Fruit fly (Drosophila melanogaster) whole organism, embryonic: Measurements from ENCODE around the gene alpha-Est7.

Experiments used
- B-H1 ChIP-seq: fragments of 200-800 bp; sonication (Bioruptor generic); IDR thresholded peaks from 3 replicates; pipeline ENCODE4 v1.3.6; 2022; ENCODE audit warnings: missing biosample characterization, missing genetic modification characterization
- CG10543 ChIP-seq: fragments of 200-800 bp; sonication (Bioruptor generic); optimal IDR thresholded peaks from 3 replicates; lab custom pipeline; 2017; ENCODE audit warnings: missing biosample characterization, mild to moderate bottlenecking, missing genetic modification characterization, moderate library complexity
- CG10565 ChIP-seq: fragments of 200-800 bp; sonication (Bioruptor generic); optimal IDR thresholded peaks from 3 replicates; lab custom pipeline; 2016; ENCODE audit warnings: missing biosample characterization, mild to moderate bottlenecking, missing genetic modification characterization
- CG10654 ChIP-seq: fragments of 200-800 bp; sonication (Bioruptor generic); optimal IDR thresholded peaks from 2 replicates; lab custom pipeline; 2016; ENCODE audit warnings: missing biosample characterization, missing genetic modification characterization
- CG11247 ChIP-seq: fragments of 200-800 bp; sonication (Bioruptor generic); IDR thresholded peaks from 2 replicates; pipeline ENCODE4 v1.3.6; 2022; ENCODE audit warnings: missing biosample characterization, missing genetic modification characterization
- CG11696 ChIP-seq: fragments of 200-800 bp; sonication (Bioruptor generic); IDR thresholded peaks from 2 replicates; pipeline ENCODE4 v1.3.6; 2022; ENCODE audit warnings: missing biosample characterization, missing genetic modification characterization
- CG12236 ChIP-seq: fragments of 200-800 bp; sonication (Bioruptor generic); optimal IDR thresholded peaks from 2 replicates; lab custom pipeline; 2016; ENCODE audit warnings: missing biosample characterization, missing genetic modification characterization
- CG14860 ChIP-seq: fragments of 200-800 bp; sonication (Bioruptor generic); IDR thresholded peaks from 3 replicates; pipeline ENCODE4 v1.3.6; 2022; ENCODE audit warnings: missing biosample characterization, missing genetic modification characterization; ENCODE audit not compliant: partially characterized antibody
- CG15073 ChIP-seq: fragments of 200-800 bp; sonication (Bioruptor generic); optimal IDR thresholded peaks from 2 replicates; lab custom pipeline; 2016; ENCODE audit warnings: missing biosample characterization, missing genetic modification characterization
- CG15479 ChIP-seq: fragments of 200-800 bp; sonication (Bioruptor generic); optimal IDR thresholded peaks from 3 replicates; lab custom pipeline; 2019; ENCODE audit warnings: missing biosample characterization, mild to moderate bottlenecking, missing genetic modification characterization, moderate library complexity
- CG18011 ChIP-seq: fragments of 200-800 bp; sonication (Bioruptor generic); optimal IDR thresholded peaks from 2 replicates; lab custom pipeline; 2017; ENCODE audit warnings: missing biosample characterization, missing genetic modification characterization, mild to moderate bottlenecking, moderate library complexity, missing genotype
- CG2116 ChIP-seq: fragments of 200-800 bp; sonication (Bioruptor generic); optimal IDR thresholded peaks from 3 replicates; lab custom pipeline; 2018; ENCODE audit warnings: missing biosample characterization, mild to moderate bottlenecking, missing genetic modification characterization
- CG30403 ChIP-seq: fragments of 200-800 bp; sonication (Bioruptor generic); optimal IDR thresholded peaks from 3 replicates; lab custom pipeline; 2016; ENCODE audit warnings: missing biosample characterization, missing genetic modification characterization
- CG31224 ChIP-seq: fragments of 200-800 bp; sonication (Bioruptor generic); IDR thresholded peaks from 2 replicates; pipeline ENCODE4 v1.3.6; 2022; ENCODE audit warnings: missing biosample characterization, missing genetic modification characterization
- CG3163 ChIP-seq: fragments of 200-800 bp; sonication (Bioruptor generic); optimal IDR thresholded peaks from 3 replicates; lab custom pipeline; 2016; ENCODE audit warnings: missing biosample characterization, missing genetic modification characterization
- CG32532 ChIP-seq: fragments of 200-800 bp; sonication (Bioruptor generic); IDR thresholded peaks from 2 replicates; pipeline ENCODE4 v1.3.6; 2022; ENCODE audit warnings: missing biosample characterization, missing genetic modification characterization
- CG42726 ChIP-seq: fragments of 200-800 bp; sonication (Bioruptor generic); IDR thresholded peaks from 2 replicates; pipeline ENCODE4 v1.3.6; 2022; ENCODE audit warnings: missing biosample characterization, missing genetic modification characterization; ENCODE audit not compliant: partially characterized antibody
- CG4820 ChIP-seq: fragments of 200-800 bp; sonication (Bioruptor generic); optimal IDR thresholded peaks from 3 replicates; lab custom pipeline; 2016; ENCODE audit warnings: missing biosample characterization, missing genetic modification characterization
- CG7271 ChIP-seq: fragments of 200-800 bp; sonication (Bioruptor generic); optimal IDR thresholded peaks from 2 replicates; lab custom pipeline; 2018; ENCODE audit warnings: missing biosample characterization, mild to moderate bottlenecking, missing genetic modification characterization, moderate library complexity
- CG9437 ChIP-seq: fragments of 200-800 bp; sonication (Bioruptor generic); optimal IDR thresholded peaks from 2 replicates; lab custom pipeline; 2018; ENCODE audit warnings: missing biosample characterization, mild to moderate bottlenecking, missing genetic modification characterization
- Dip3 ChIP-seq: fragments of 200-800 bp; sonication (Bioruptor generic); optimal IDR thresholded peaks from 3 replicates; lab custom pipeline; 2016; ENCODE audit warnings: missing biosample characterization, missing genetic modification characterization
- H15 ChIP-seq: fragments of 200-800 bp; sonication (Bioruptor generic); IDR thresholded peaks from 3 replicates; pipeline ENCODE4 v1.3.6; 2022; ENCODE audit warnings: missing biosample characterization, missing genetic modification characterization
- Hand ChIP-seq: fragments of 200-800 bp; sonication (Bioruptor generic); optimal IDR thresholded peaks from 2 replicates; lab custom pipeline; 2017; ENCODE audit warnings: mild to moderate bottlenecking, missing biosample characterization, missing genetic modification reagents, missing genetic modification characterization
- Mes4 ChIP-seq: fragments of 200-800 bp; sonication (Bioruptor generic); optimal IDR thresholded peaks from 2 replicates; lab custom pipeline; 2016; ENCODE audit warnings: missing biosample characterization, missing genetic modification characterization
- Stat92E ChIP-seq, 3 experiments: fragments of >200 bp in 2 of 3; fragments of 200-800 bp in 1 of 3; sonication (Bioruptor generic) in 1 of 3; optimal IDR thresholded peaks; 2 replicates each; lab custom pipeline; 2017 to 2019; ENCODE audit warnings: missing biosample characterization in 3 of 3, missing genetic modification characterization in 3 of 3, mild to moderate bottlenecking in 1 of 3, moderate library complexity in 1 of 3
- Xbp1 ChIP-seq: fragments of 200-800 bp; sonication (Bioruptor generic); optimal IDR thresholded peaks from 3 replicates; lab custom pipeline; 2016; ENCODE audit warnings: missing biosample characterization, mild to moderate bottlenecking, missing genetic modification characterization
- ac ChIP-seq: fragments of 200-800 bp; sonication (Bioruptor generic); optimal IDR thresholded peaks from 3 replicates; lab custom pipeline; 2017; ENCODE audit warnings: missing biosample characterization, mild to moderate bottlenecking, missing genetic modification characterization
- aop ChIP-seq: fragments of 200-800 bp; sonication (Bioruptor generic); IDR thresholded peaks from 2 replicates; pipeline ENCODE4 v1.3.6; 2022; ENCODE audit warnings: missing biosample characterization, missing genetic modification characterization
- bab2 ChIP-seq: fragments of 200-800 bp; sonication (Bioruptor generic); optimal IDR thresholded peaks from 2 replicates; lab custom pipeline; 2016; ENCODE audit warnings: missing biosample characterization, missing genetic modification characterization
- bigmax ChIP-seq: fragments of 200-800 bp; sonication (Bioruptor generic); optimal IDR thresholded peaks from 2 replicates; lab custom pipeline; 2018; ENCODE audit warnings: missing biosample characterization, mild to moderate bottlenecking, missing genetic modification characterization
- br ChIP-seq: fragments of >200 bp; optimal IDR thresholded peaks from 2 replicates; lab custom pipeline; 2017
- bsh ChIP-seq, 2 experiments: fragments of 200-800 bp; sonication (Bioruptor generic); optimal IDR thresholded peaks; 2 replicates each; lab custom pipeline; 2017 to 2018; ENCODE audit warnings: mild to moderate bottlenecking in 2 of 2, missing biosample characterization in 2 of 2, missing genetic modification characterization in 2 of 2, moderate library complexity in 1 of 2
- h ChIP-seq: fragments of >200 bp; optimal IDR thresholded peaks from 2 replicates; lab custom pipeline; 2017
- insv ChIP-seq, 2 experiments: fragments of 200-800 bp; sonication (Bioruptor generic); optimal IDR thresholded peaks; 3 replicates each; lab custom pipeline; 2016 to 2018; ENCODE audit warnings: missing biosample characterization in 2 of 2, missing genetic modification characterization in 2 of 2
- klu ChIP-seq: fragments of 200-800 bp; sonication (Bioruptor generic); IDR thresholded peaks from 2 replicates; pipeline ENCODE4 v1.3.6; 2022; ENCODE audit warnings: missing biosample characterization, missing genetic modification characterization
- knrl ChIP-seq: fragments of 200-800 bp; sonication (Bioruptor generic); IDR thresholded peaks from 3 replicates; pipeline ENCODE4 v1.3.6; 2022; ENCODE audit warnings: missing biosample characterization, missing genetic modification characterization; ENCODE audit not compliant: partially characterized antibody
- lilli ChIP-seq: fragments of 200-800 bp; sonication (Bioruptor generic); optimal IDR thresholded peaks from 3 replicates; lab custom pipeline; 2016; ENCODE audit warnings: missing biosample characterization, missing genetic modification characterization
- mirr ChIP-seq: fragments of 200-800 bp; sonication (Bioruptor generic); optimal IDR thresholded peaks from 3 replicates; lab custom pipeline; 2018; ENCODE audit warnings: missing biosample characterization, mild to moderate bottlenecking, missing genetic modification characterization
- nerfin-1 ChIP-seq: fragments of 200-800 bp; sonication (Bioruptor generic); optimal IDR thresholded peaks from 3 replicates; lab custom pipeline; 2019; ENCODE audit warnings: missing biosample characterization, mild to moderate bottlenecking, missing genetic modification characterization, moderate library complexity
- nom ChIP-seq: fragments of 200-800 bp; sonication (Bioruptor generic); optimal IDR thresholded peaks from 2 replicates; lab custom pipeline; 2017; ENCODE audit warnings: missing biosample characterization, missing genetic modification characterization, mild to moderate bottlenecking, moderate library complexity, missing genetic modification reagents
- odd ChIP-seq: fragments of 200-800 bp; sonication (Bioruptor generic); optimal IDR thresholded peaks from 2 replicates; lab custom pipeline; 2017; ENCODE audit warnings: missing biosample characterization, mild to moderate bottlenecking, missing genetic modification characterization
- phol ChIP-seq: fragments of 200-800 bp; sonication (Bioruptor generic); optimal IDR thresholded peaks from 3 replicates; lab custom pipeline; 2018; ENCODE audit warnings: missing biosample characterization, mild to moderate bottlenecking, missing genetic modification characterization, moderate library complexity
- psq ChIP-seq: fragments of 200-800 bp; sonication (Bioruptor generic); optimal IDR thresholded peaks from 2 replicates; lab custom pipeline; 2017; ENCODE audit warnings: missing biosample characterization, missing genetic modification characterization
- row ChIP-seq: fragments of 200-800 bp; sonication (Bioruptor generic); IDR thresholded peaks from 3 replicates; pipeline ENCODE4 v1.3.6; 2022; ENCODE audit warnings: missing biosample characterization, missing genetic modification characterization
- run ChIP-seq: fragments of 200-800 bp; sonication (Bioruptor generic); optimal IDR thresholded peaks from 3 replicates; lab custom pipeline; 2018; ENCODE audit warnings: missing biosample characterization, mild to moderate bottlenecking, missing genetic modification characterization
- salm ChIP-seq: fragments of 200-800 bp; sonication (Bioruptor generic); optimal IDR thresholded peaks from 2 replicates; lab custom pipeline; 2018; ENCODE audit warnings: missing biosample characterization, mild to moderate bottlenecking, missing genetic modification characterization
- seq ChIP-seq: fragments of 200-800 bp; sonication (Bioruptor generic); IDR thresholded peaks from 2 replicates; pipeline ENCODE4 v1.3.6; 2022; ENCODE audit warnings: missing biosample characterization, missing genetic modification characterization
- slbo ChIP-seq: fragments of 200-800 bp; sonication (Bioruptor generic); IDR thresholded peaks from 2 replicates; pipeline ENCODE4 v1.3.6; 2022; ENCODE audit warnings: missing biosample characterization, missing genetic modification characterization
- sug ChIP-seq: fragments of 200-800 bp; optimal IDR thresholded peaks from 2 replicates; lab custom pipeline; 2019; ENCODE audit warnings: missing biosample characterization, mild to moderate bottlenecking, missing genetic modification characterization, moderate library complexity
- wek ChIP-seq: fragments of 200-800 bp; sonication (Bioruptor generic); optimal IDR thresholded peaks from 3 replicates; lab custom pipeline; 2018; ENCODE audit warnings: missing biosample characterization, mild to moderate bottlenecking, missing genetic modification characterization, moderate library complexity
- z ChIP-seq: fragments of 200-800 bp; sonication (Bioruptor generic); IDR thresholded peaks from 3 replicates; pipeline ENCODE4 v1.3.6; 2022; ENCODE audit warnings: missing biosample characterization, missing genetic modification characterization
- zf30C ChIP-seq: fragments of 200-800 bp; sonication (Bioruptor generic); optimal IDR thresholded peaks from 3 replicates; lab custom pipeline; 2018; ENCODE audit warnings: missing biosample characterization, mild to moderate bottlenecking, missing genetic modification characterization

The alpha-Est7 gene

DNA sequence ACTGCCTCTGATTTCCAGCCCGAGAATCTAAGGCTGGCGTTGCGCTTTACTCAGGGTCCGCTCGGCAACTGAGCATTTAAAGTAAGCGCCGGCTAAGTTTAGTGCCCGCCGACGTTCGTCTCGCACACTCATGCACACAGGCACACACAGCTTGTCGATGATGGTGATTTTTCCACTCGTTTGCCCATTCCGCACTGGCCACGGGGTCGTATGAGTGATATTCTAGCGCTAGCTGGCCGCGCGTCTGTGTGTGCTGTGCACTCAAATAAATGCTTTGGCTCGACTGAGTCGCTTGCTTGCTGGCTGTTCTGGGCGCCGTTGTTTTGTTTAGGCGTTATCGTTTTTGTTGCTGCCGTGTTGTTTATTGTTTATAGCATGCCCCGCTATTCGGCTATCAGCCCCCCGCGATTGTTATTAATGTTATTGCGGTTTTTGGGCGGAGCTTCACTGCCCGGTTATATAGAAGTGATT, 7.9 kb downstream of the alpha-Est7 start, which contains the start of gene alpha-Est8 (continued):
- TF ChIP-seq CG32532 (peak; percentile 43; the same call in 1 of the 2 replicates), CG15479 (GFP tag; lab: Kevin White, UChicago) (no peak), Dip3 (GFP tag; lab: Kevin White, UChicago) (no peak), Xbp1 (GFP tag; lab: Kevin White, UChicago) (no peak), Hand (GFP tag; lab: Kevin White, UChicago) (no peak), salm (tag; lab: Kevin White, UChicago) (no peak), B-H1 (no peak), psq (GFP tag; lab: Kevin White, UChicago) (no peak), bigmax (GFP tag; lab: Kevin White, UChicago) (no peak), lilli (GFP tag; lab: Kevin White, UChicago) (no peak), CG30403 (GFP tag; lab: Kevin White, UChicago) (no peak), CG42726 (GFP tag; lab: Robert Waterston, UW) (no peak), seq (GFP tag; lab: Robert Waterston, UW) (no peak), insv (GFP tag; optimal IDR thresholded peaks at IDR 0.05; lab: Kevin White, UChicago) (no peak), bsh (GFP tag; optimal IDR thresholded peaks at IDR 0.05; lab: Kevin White, UChicago) (no peak), nerfin-1 (tag; lab: Kevin White, UChicago) (no peak), CG14860 (GFP tag; lab: Robert Waterston, UW) (no peak), CG3163 (GFP tag; lab: Kevin White, UChicago) (no peak), sug (peak; percentile 100), klu (no peak), odd (GFP tag; lab: Kevin White, UChicago) (no peak), CG2116 (GFP tag; lab: Kevin White, UChicago) (no peak), CG10565 (GFP tag; lab: Kevin White, UChicago) (no peak), CG15073 (GFP tag; lab: Kevin White, UChicago) (no peak), knrl (GFP tag; lab: Robert Waterston, UW) (no peak), CG11247 (GFP tag; lab: Robert Waterston, UW) (0 out of 2 replicates have a peak, but pooled peaks have one; percentile 21), br (lab: Kevin White, UChicago) (no peak), CG31224 (GFP tag; lab: Robert Waterston, UW) (peak; percentile 100), CG10654 (GFP tag; lab: Kevin White, UChicago) (no peak), row (GFP tag; lab: Robert Waterston, UW) (no peak), run (tag; lab: Kevin White, UChicago) (peak; percentile 56), slbo (GFP tag; lab: Robert Waterston, UW) (no peak), bab2 (GFP tag; lab: Kevin White, UChicago) (no peak), ac (no peak), mirr (GFP tag; lab: Kevin White, UChicago) (peak; percentile 75), CG12236 (GFP tag; lab: Kevin White, UChicago) (no peak), CG9437 (GFP tag; lab: Kevin White, UChicago) (no peak), wek (no peak), CG4820 (GFP tag; lab: Kevin White, UChicago) (no peak), Stat92E (GFP tag; optimal IDR thresholded peaks at IDR 0.05; lab: Kevin White, UChicago) (no peak), CG11696 (GFP tag; lab: Robert Waterston, UW) (no peak), h (lab: Kevin White, UChicago) (no peak), CG7271 (no peak), phol (tag; lab: Kevin White, UChicago) (no peak), nom (GFP tag; lab: Kevin White, UChicago) (no peak), Mes4 (GFP tag; lab: Kevin White, UChicago) (no peak), H15 (GFP tag; lab: Robert Waterston, UW) (no peak), CG10543 (peak; percentile 93), aop (GFP tag; lab: Robert Waterston, UW) (no peak), z (GFP tag; lab: Robert Waterston, UW) (peak; percentile 97), zf30C (no peak), CG18011 (GFP tag; lab: Kevin White, UChicago) (no peak)
